Worm (Caenorhabditis elegans) whole organism, late embryonic: ENCODE results near the gene his-32.

Experiments used
- C08G9.2 ChIP-seq: sonication (generic microtip); optimal IDR thresholded peaks from 2 replicates; lab custom pipeline; 2016; ENCODE audit warnings: mild to moderate bottlenecking, missing genetic modification characterization, moderate library complexity, missing compliant biosample characterization
- C38D4.7 ChIP-seq: fragments of 200-800 bp; sonication (Bioruptor generic); optimal IDR thresholded peaks from 2 replicates; lab custom pipeline; 2018; ENCODE audit warnings: mild to moderate bottlenecking, missing genetic modification characterization, moderate library complexity, missing compliant biosample characterization
- K09A11.1 ChIP-seq: sonication (generic microtip); optimal IDR thresholded peaks from 2 replicates; lab custom pipeline; 2017; ENCODE audit warnings: antibody characterized with exemption, mild to moderate bottlenecking, missing genetic modification characterization, missing compliant biosample characterization; ENCODE audit not compliant: insufficient read depth
- T23F11.4 ChIP-seq: fragments of 200-800 bp; sonication (Bioruptor generic); optimal IDR thresholded peaks from 2 replicates; lab custom pipeline; 2018; ENCODE audit warnings: mild to moderate bottlenecking, missing genetic modification characterization, missing compliant biosample characterization
- Y22D7AL.16 ChIP-seq: sonication (generic microtip); optimal IDR thresholded peaks from 2 replicates; lab custom pipeline; 2016; ENCODE audit warnings: missing genetic modification characterization, missing compliant biosample characterization
- ceh-14 ChIP-seq: sonication (generic microtip); optimal IDR thresholded peaks from 2 replicates; lab custom pipeline; 2016; ENCODE audit warnings: missing genotype, missing genetic modification characterization, missing compliant biosample characterization
- ceh-18 ChIP-seq: sonication (generic microtip); optimal IDR thresholded peaks from 2 replicates; lab custom pipeline; 2016; ENCODE audit warnings: missing genetic modification characterization, missing compliant biosample characterization
- ceh-22 ChIP-seq: sonication (generic microtip); optimal IDR thresholded peaks from 2 replicates; lab custom pipeline; 2017; ENCODE audit warnings: missing biosample characterization, missing genetic modification characterization
- ceh-24 ChIP-seq: sonication (generic microtip); optimal IDR thresholded peaks from 2 replicates; lab custom pipeline; 2016; ENCODE audit warnings: mild to moderate bottlenecking, missing genetic modification characterization, missing compliant biosample characterization
- ceh-45 ChIP-seq: fragments of 200-800 bp; sonication (Bioruptor generic); IDR thresholded peaks from 2 replicates; pipeline ENCODE4 v1.3.6; 2022; ENCODE audit warnings: missing genetic modification reagents, missing genetic modification characterization, missing compliant biosample characterization
- ceh-6 ChIP-seq: fragments of 200-800 bp; sonication (Bioruptor generic); optimal IDR thresholded peaks from 2 replicates; lab custom pipeline; 2018; ENCODE audit warnings: mild to moderate bottlenecking, missing genetic modification characterization, missing compliant biosample characterization
- ceh-9 ChIP-seq: sonication (generic microtip); optimal IDR thresholded peaks from 2 replicates; lab custom pipeline; 2016; ENCODE audit warnings: mild to moderate bottlenecking, missing genetic modification characterization, inconsistent platforms, missing compliant biosample characterization
- dve-1 ChIP-seq: sonication (generic microtip); optimal IDR thresholded peaks from 2 replicates; lab custom pipeline; 2017; ENCODE audit warnings: antibody characterized with exemption, mild to moderate bottlenecking, missing genetic modification characterization, missing compliant biosample characterization
- ets-4 ChIP-seq: sonication (generic microtip); optimal IDR thresholded peaks from 2 replicates; lab custom pipeline; 2016; ENCODE audit warnings: missing genetic modification characterization, missing compliant biosample characterization
- eyg-1 ChIP-seq: sonication (generic microtip); optimal IDR thresholded peaks from 2 replicates; lab custom pipeline; 2016; ENCODE audit warnings: missing genotype, missing genetic modification characterization, missing compliant biosample characterization
- fax-1 ChIP-seq: sonication (generic microtip); optimal IDR thresholded peaks from 2 replicates; lab custom pipeline; 2016; ENCODE audit warnings: missing genotype, missing genetic modification characterization, missing compliant biosample characterization
- fkh-10 ChIP-seq: fragments of 150-350 bp; optimal IDR thresholded peaks from 2 replicates; lab custom pipeline; 2014; ENCODE audit warnings: missing biosample characterization, missing genetic modification reagents, missing genetic modification characterization
- fkh-6 ChIP-seq: sonication (generic microtip); optimal IDR thresholded peaks from 2 replicates; lab custom pipeline; 2016; ENCODE audit warnings: missing genetic modification characterization, missing compliant biosample characterization
- hlh-13 ChIP-seq: fragments of 200-800 bp; sonication (Bioruptor generic); optimal IDR thresholded peaks from 2 replicates; lab custom pipeline; 2018; ENCODE audit warnings: mild to moderate bottlenecking, missing genetic modification characterization, missing compliant biosample characterization
- hlh-15 ChIP-seq: sonication (generic microtip); optimal IDR thresholded peaks from 2 replicates; lab custom pipeline; 2016; ENCODE audit warnings: missing genetic modification characterization, missing compliant biosample characterization
- hlh-6 ChIP-seq: sonication (generic microtip); optimal IDR thresholded peaks from 2 replicates; lab custom pipeline; 2016; ENCODE audit warnings: missing genotype, missing genetic modification characterization, missing compliant biosample characterization
- lim-6 ChIP-seq: sonication (generic microtip); optimal IDR thresholded peaks from 2 replicates; lab custom pipeline; 2016; ENCODE audit warnings: missing genetic modification characterization, missing compliant biosample characterization
- nhr-11 ChIP-seq: fragments of 150-350 bp; optimal IDR thresholded peaks from 2 replicates; lab custom pipeline; 2014; ENCODE audit warnings: missing biosample characterization, missing genetic modification characterization
- npax-4 ChIP-seq: sonication (generic microtip); optimal IDR thresholded peaks from 2 replicates; lab custom pipeline; 2016; ENCODE audit warnings: missing genetic modification characterization, missing compliant biosample characterization
- pag-3 ChIP-seq: sonication (generic microtip); optimal IDR thresholded peaks from 2 replicates; lab custom pipeline; 2016; ENCODE audit warnings: missing compliant biosample characterization, missing genetic modification characterization, borderline replicate concordance
- pat-9 ChIP-seq: fragments of 200-800 bp; sonication (Bioruptor generic); optimal IDR thresholded peaks from 2 replicates; lab custom pipeline; 2018; ENCODE audit warnings: mild to moderate bottlenecking, missing genetic modification characterization, moderate library complexity, missing compliant biosample characterization
- pax-1 ChIP-seq: fragments of 150-350 bp; optimal IDR thresholded peaks from 2 replicates; lab custom pipeline; 2014; ENCODE audit warnings: missing biosample characterization, missing genetic modification characterization
- pha-2 ChIP-seq: sonication (generic microtip); optimal IDR thresholded peaks from 2 replicates; lab custom pipeline; 2017; ENCODE audit warnings: mild to moderate bottlenecking, missing genetic modification characterization, missing compliant biosample characterization
- pha-4 ChIP-seq: fragments of 150-350 bp; optimal IDR thresholded peaks from 2 replicates; lab custom pipeline; 2018; ENCODE audit warnings: missing biosample characterization, missing genetic modification reagents, missing genetic modification characterization
- pqm-1 ChIP-seq: sonication (generic microtip); optimal IDR thresholded peaks from 2 replicates; lab custom pipeline; 2016; ENCODE audit warnings: missing genetic modification characterization, missing compliant biosample characterization
- rnt-1 ChIP-seq: sonication (generic microtip); optimal IDR thresholded peaks from 2 replicates; lab custom pipeline; 2016; ENCODE audit warnings: missing genetic modification characterization, missing compliant biosample characterization
- syd-9 ChIP-seq: sonication (generic microtip); optimal IDR thresholded peaks from 2 replicates; lab custom pipeline; 2016; ENCODE audit warnings: mild to moderate bottlenecking, missing genetic modification characterization, moderate library complexity, missing compliant biosample characterization
- ttx-3 ChIP-seq: sonication (generic microtip); optimal IDR thresholded peaks from 2 replicates; lab custom pipeline; 2016; ENCODE audit warnings: missing genetic modification reagents, missing genetic modification characterization, missing compliant biosample characterization
- unc-55 ChIP-seq: sonication (generic microtip); optimal IDR thresholded peaks from 2 replicates; lab custom pipeline; 2017; ENCODE audit warnings: missing biosample characterization, missing genetic modification reagents, missing genetic modification characterization
- zip-5 ChIP-seq: sonication (generic microtip); optimal IDR thresholded peaks from 2 replicates; lab custom pipeline; 2016; ENCODE audit warnings: missing genetic modification characterization, missing compliant biosample characterization
- ztf-16 ChIP-seq: sonication (generic microtip); optimal IDR thresholded peaks from 2 replicates; lab custom pipeline; 2017; ENCODE audit warnings: missing genetic modification characterization, missing compliant biosample characterization

The his-32 gene

DNA sequence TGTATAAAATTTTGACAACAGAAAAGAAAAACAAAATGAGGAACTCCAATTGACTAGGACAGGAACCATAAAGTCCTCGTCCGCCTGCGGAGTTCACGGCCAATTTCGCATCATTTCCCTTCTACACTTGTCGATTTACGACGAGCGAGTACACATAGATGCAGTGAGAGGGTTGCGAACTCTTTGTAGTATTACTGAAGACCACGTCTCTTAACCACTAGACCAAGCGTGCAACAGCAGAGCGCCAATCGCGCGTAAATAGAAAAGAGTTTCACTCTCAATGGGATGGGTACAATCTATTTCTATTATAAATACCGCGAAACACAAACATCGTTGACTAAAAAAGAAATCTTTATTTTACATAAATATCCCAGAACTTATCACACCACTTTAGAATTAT lies 41.3 kb downstream of the his-32 start (continued):
- TF ChIP-seq zip-5 (tag; lab: Kevin White, UChicago) (peak; percentile 70), K09A11.1 (peak; percentile 67), Y22D7AL.16 (tag; lab: Kevin White, UChicago) (peak; percentile 70), fkh-6 (tag; lab: Kevin White, UChicago) (peak; percentile 80), ttx-3 (tag; lab: Kevin White, UChicago) (peak; percentile 82), pag-3 (tag; lab: Kevin White, UChicago) (peak; percentile 39), eyg-1 (peak; percentile 77), pqm-1 (peak; percentile 16), pax-1 (tag; lab: Kevin White, UChicago) (no peak), fkh-10 (peak; percentile 73), C38D4.7 (GFP tag; lab: Kevin White, UChicago) (peak; percentile 87), pha-2 (tag; lab: Kevin White, UChicago) (peak; percentile 86), T23F11.4 (GFP tag; lab: Kevin White, UChicago) (peak; percentile 63), ceh-6 (GFP tag; lab: Kevin White, UChicago) (peak; percentile 87), C08G9.2 (tag; lab: Kevin White, UChicago) (peak; percentile 69), ztf-16 (tag; lab: Kevin White, UChicago) (peak; percentile 82), npax-4 (peak; percentile 77), pha-4 (tag; lab: Kevin White, UChicago) (no peak), lim-6 (tag; lab: Kevin White, UChicago) (no peak), pat-9 (peak; percentile 87)

DNA sequence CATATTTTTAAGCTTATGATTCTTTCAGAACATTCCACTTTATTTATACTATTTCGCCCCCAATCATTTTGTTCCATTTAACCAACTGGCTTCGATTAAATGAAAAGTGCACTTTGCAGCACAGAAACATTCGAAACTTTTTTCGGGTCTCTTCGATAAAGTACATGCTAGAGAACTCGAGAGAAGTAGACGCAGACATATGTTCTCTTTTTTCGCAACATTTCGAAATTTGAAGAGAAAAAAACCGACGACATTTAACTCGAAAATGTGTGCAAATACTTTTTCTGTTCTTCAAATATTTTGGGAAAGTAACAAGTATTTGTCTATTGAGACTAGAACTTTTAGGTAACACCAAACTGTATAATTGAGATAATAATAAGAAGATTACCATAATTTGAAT lies 42.8 kb downstream of the his-32 start:
- no peak for TF ChIP-seq hlh-6
- no peak for TF ChIP-seq dve-1 (tag; lab: Kevin White, UChicago)

DNA sequence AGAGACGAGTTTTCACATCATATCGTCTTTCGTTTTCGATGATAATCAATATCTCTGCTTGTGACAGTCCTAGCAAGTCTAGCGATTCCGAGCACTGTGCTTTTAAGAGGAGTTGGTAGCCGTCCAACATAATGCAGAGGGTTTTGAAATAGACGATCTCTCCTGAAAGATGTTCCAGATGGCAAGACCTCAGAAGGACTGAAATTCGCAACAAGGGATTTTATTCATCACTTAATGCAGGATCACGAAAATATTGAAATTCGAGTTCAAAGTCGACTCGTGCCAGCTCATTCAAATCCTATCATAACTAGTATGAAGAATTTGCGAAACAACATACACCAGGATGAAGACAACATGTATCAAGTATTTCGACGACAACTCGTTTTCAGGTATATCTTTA lies 43.4 kb downstream of the his-32 start, which contains the start of gene D2096.7:
Gene D2096.7, minus strand, starts transcription at position 130 of the 400 bp plus-strand sequence.
- TF ChIP-seq hlh-13 (GFP tag; lab: Kevin White, UChicago) (no peak), ceh-14 (no peak), ceh-18 (tag; lab: Kevin White, UChicago) (no peak), ets-4 (tag; lab: Kevin White, UChicago) (no peak), pha-2 (tag; lab: Kevin White, UChicago) (no peak), pha-4 (tag; lab: Kevin White, UChicago) (no peak), ceh-22 (tag; lab: Kevin White, UChicago) (no peak), zip-5 (tag; lab: Kevin White, UChicago) (no peak), unc-55 (GFP tag; lab: Kevin White, UChicago) (no peak), hlh-15 (tag; lab: Kevin White, UChicago) (no peak), fax-1 (tag; lab: Kevin White, UChicago) (no peak), rnt-1 (tag; lab: Kevin White, UChicago) (no peak)

DNA sequence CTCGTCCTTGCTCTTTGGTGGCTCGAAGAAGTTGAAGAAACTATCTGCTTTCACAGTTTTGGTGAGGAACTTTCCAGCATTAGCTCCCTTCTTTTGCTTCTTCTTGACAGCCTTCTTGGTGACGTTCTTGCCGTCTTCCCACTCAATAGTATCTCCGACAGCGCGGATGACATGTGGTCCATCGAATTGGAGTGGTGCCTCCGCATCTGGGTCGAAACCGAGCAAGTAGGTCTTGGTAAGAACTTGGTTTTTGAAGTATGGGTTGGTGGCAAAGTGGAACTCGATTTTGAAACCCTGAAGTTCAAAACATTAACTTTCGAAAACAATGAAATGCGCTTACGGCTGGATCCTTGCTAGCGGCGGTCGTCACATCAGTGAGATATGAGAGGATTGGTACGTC lies 44.2 kb downstream of the his-32 start:
- TF ChIP-seq nhr-11 (tag; lab: Kevin White, UChicago) (no peak), pha-4 (tag; lab: Kevin White, UChicago) (no peak), syd-9 (tag; lab: Kevin White, UChicago) (no peak), ceh-45 (GFP tag; lab: Robert Waterston, UW) (no peak), ceh-18 (tag; lab: Kevin White, UChicago) (no peak), zip-5 (tag; lab: Kevin White, UChicago) (no peak), ceh-24 (no peak), ceh-9 (tag; lab: Kevin White, UChicago) (no peak), hlh-15 (tag; lab: Kevin White, UChicago) (no peak)
